Fruit fly (Drosophila melanogaster): ENCODE measurements around the gene caps.

caps gene

DNA sequence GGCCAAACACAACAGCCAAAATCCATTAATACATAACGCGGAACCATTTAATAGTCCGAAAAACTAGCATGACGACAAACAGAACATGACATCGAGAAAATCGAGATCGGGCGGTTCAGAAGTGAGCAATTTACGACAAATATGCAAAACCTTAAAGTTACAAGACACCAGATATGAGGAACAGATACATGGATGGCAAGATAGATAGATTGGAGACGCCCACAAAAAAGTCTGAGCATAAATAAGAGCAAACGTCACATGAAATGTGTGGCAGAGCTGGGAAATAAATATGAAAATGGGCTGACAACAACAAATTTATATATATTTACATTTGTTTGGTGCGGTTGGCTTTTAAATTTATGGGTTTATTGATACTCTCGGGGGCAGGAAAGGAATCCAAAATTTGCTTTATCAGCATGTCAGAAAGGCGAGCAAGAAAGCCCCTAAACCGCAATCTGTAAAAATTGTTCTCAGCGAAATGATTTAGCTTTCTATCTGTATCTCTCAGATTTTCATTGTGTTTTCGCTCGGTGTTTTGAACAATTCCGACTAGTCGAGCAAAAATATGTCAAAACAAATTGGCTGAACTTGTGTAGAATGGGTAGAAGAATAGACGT lies 5.3 kb downstream of the caps start:
- TF ChIP-seq tj (GFP tag; optimal IDR thresholded peaks at IDR 0.05) (peak; percentile 23), pad (GFP tag; optimal IDR thresholded peaks at IDR 0.05) (no peak)

DNA sequence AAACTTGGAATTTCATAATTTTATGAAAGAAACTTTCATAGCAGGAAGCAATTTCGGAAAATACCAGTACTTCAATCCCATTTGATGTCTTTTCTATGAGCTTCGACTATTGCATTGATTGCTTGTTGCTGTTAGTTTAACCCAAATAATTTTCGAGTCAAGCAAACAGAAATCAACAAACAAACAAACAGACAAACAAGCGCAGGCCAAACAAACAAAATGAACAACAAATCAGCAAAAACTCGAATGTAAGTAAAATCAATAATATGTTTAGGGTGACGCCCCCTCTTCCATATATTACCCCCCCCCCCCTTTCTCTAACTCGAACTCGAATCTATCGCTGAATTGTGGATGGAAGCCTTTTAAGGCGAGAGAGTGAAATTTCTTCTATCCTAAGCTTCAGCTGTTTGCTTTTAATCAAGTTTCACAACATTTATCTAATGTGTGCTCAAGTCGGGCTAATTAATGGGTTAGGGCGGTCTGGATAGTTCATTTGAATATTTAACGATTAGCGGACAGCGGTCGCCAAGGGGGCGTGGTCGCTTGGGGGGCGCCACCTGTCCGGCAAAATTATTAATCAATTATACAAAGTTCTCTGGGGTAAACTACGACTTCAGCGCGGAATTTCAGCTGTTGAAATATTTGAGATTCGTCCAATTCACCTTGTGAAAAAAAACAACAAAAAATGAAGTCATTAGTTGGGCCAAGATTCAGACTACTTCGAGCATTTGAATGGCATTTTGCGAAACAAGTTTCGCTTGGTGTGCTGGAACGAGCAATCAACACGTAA lies 7.2 kb downstream of the caps start:
- TF ChIP-seq cic (GFP tag; optimal IDR thresholded peaks at IDR 0.05) (no peak), CG7045 (GFP tag; optimal IDR thresholded peaks at IDR 0.05) (no peak), CG11617 (GFP tag; optimal IDR thresholded peaks at IDR 0.05) (no peak), bab1 (GFP tag; optimal IDR thresholded peaks at IDR 0.05) (no peak), CG7101 (tag; optimal IDR thresholded peaks at IDR 0.05) (no peak), CG12768 (GFP tag; optimal IDR thresholded peaks at IDR 0.05) (no peak), kay (GFP tag; ENCODE audit: borderline replicate concordance) (peak; percentile 16)

DNA sequence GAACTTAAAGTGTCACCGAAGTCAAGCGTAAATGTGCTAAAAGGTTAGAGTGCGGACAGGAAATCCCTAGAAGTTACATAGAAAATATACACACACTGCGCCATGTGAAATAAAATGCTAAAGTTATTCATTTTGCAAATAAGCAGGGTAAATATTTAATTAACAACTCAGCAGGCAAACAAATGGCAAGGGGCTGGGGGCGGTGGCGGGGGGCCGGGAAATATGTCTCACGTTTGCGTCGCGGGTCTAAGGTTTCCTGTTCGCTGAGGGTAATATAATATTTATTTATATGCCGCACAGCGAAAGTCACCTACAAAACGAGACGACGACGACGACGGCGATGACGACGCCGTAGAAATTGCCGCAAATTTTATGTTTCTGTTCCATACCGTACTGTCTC lies 8.2 kb downstream of the caps start:
- TF ChIP-seq pad (GFP tag; optimal IDR thresholded peaks at IDR 0.05) (peak; percentile 54), CG7101 (tag; optimal IDR thresholded peaks at IDR 0.05) (peak; percentile 78), CG11617 (GFP tag; optimal IDR thresholded peaks at IDR 0.05) (peak; percentile 75), cnc (optimal IDR thresholded peaks at IDR 0.05) (no peak), bab1 (GFP tag; optimal IDR thresholded peaks at IDR 0.05) (no peak), Clk (GFP tag; optimal IDR thresholded peaks at IDR 0.05) (peak; percentile 60), ovo (GFP tag; optimal IDR thresholded peaks at IDR 0.05) (peak; percentile 89), CG5204 (GFP tag; optimal IDR thresholded peaks at IDR 0.05) (peak; percentile 62), Crg-1 (GFP tag; optimal IDR thresholded peaks at IDR 0.05) (peak; percentile 85), toe (GFP tag; optimal IDR thresholded peaks at IDR 0.05) (peak; percentile 57), CG33017 (tag; optimal IDR thresholded peaks at IDR 0.05) (peak; percentile 56), kay (GFP tag; ENCODE audit: borderline replicate concordance) (peak; percentile 92), cic (GFP tag; optimal IDR thresholded peaks at IDR 0.05) (peak; percentile 52), tj (GFP tag; optimal IDR thresholded peaks at IDR 0.05) (peak; percentile 94), CG12768 (GFP tag; optimal IDR thresholded peaks at IDR 0.05) (peak; percentile 79), CG1620 (GFP tag; optimal IDR thresholded peaks at IDR 0.05) (peak; percentile 67), Mnt (GFP tag; optimal IDR thresholded peaks at IDR 0.05) (peak; percentile 50), CG14711 (tag; optimal IDR thresholded peaks at IDR 0.05) (peak; percentile 50), Hr96 (GFP tag; optimal IDR thresholded peaks at IDR 0.05) (peak; percentile 62), CG7045 (GFP tag; optimal IDR thresholded peaks at IDR 0.05) (peak; percentile 83)

DNA sequence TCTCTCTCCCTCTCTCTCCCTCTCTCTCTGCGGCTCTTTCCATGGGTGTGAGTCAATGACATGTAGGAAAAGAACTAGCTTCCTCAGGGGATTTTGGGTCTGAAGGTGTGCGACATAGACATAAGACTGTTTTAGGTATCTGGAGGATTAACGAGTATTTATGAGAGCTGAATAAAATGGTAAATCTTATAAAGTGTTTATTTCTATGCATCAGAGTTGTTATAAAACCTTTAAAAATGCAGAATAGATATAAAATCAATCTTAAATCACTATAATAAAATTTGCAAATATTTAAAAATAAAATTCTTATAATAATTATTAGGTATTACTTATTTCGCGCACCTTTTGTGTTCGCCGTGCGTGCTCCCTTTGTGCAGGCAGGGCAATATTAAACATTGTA lies 8.6 kb downstream of the caps start:
- TF ChIP-seq cic (GFP tag; optimal IDR thresholded peaks at IDR 0.05) (no peak), CG5204 (GFP tag; optimal IDR thresholded peaks at IDR 0.05) (no peak), kay (GFP tag; ENCODE audit: borderline replicate concordance) (no peak), bab1 (GFP tag; optimal IDR thresholded peaks at IDR 0.05) (peak; percentile 6)

DNA sequence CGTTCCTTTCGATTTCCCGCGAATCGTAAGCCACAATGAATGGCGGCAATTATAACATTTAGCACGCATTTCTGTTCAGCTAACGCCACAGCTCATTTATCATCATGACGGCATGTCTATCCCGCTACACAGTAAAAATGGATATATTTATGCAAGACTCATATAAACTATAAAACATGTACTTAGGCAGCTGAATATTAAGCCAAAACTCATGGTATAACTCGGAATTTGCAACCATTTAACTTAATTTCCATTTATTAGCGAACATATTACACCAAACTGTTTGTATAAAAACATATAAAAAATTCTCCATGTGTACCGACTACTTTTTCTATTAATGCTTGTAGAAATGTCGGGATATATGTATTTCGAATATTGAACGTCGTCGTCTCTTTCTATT lies 15.7 kb downstream of the caps start:
- TF ChIP-seq Mnt (GFP tag; optimal IDR thresholded peaks at IDR 0.05) (no peak), CG11617 (GFP tag; optimal IDR thresholded peaks at IDR 0.05) (no peak), CG14711 (tag; optimal IDR thresholded peaks at IDR 0.05) (no peak), CG5204 (GFP tag; optimal IDR thresholded peaks at IDR 0.05) (no peak), Clk (GFP tag; optimal IDR thresholded peaks at IDR 0.05) (no peak), tj (GFP tag; optimal IDR thresholded peaks at IDR 0.05) (no peak), CG7045 (GFP tag; optimal IDR thresholded peaks at IDR 0.05) (no peak), CG1620 (GFP tag; optimal IDR thresholded peaks at IDR 0.05) (no peak)

DNA sequence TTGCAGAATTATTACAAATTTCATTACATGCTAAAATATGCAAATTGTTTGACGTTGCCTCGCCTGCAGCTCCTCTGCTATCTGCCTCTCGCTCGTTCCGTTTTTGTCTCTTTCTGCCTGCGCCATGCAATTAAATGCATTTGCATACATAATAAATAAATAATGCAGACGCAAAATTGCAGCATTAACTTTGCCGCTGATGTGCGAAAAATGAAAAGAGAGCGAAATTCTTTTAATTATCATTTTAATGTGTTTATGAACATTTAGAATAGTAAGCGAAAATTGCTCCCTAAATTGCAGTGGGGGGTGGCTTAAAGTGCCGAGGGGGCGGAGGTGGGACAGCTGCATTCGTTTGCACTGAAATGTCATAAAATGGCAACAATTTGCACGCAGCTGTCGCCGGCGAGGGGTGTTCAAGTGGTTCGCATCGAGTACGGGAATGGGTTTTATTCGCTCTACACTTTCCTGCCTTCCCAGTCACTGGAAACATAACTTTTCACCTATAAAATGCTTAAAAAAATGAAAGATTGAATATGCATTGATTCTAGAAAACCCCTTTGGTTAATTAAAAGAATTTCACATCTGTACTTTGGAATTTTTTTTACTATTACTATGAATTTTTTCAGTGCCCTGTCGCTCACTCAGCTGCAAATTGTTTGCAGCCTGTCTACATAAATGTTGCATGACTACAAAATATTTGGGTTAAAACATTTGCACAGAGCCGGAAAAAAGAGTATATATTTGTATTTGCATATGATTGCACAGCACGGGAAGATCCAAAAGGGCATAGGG lies 18.0 kb downstream of the caps start:
- TF ChIP-seq cnc (optimal IDR thresholded peaks at IDR 0.05) (no peak), tj (GFP tag; optimal IDR thresholded peaks at IDR 0.05) (peak; percentile 94)

DNA sequence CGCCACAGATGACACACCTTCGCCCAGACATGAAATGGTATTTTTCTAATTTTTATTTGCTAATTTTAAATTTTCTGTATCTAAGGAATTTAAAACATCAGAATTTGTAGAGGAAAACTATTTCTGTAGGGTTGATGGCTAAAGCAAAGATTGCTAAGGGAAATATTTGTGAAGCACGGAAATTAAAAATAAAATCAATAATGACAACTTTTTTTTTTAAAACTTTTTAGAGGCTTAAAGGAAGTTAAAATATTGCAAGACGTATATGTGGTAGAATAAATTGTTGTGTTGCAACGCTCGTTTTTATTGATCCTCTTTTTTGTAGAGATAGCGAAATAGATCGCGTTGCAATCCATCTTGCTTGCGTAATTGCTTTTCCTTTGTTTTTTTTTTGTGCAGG lies 20.1 kb downstream of the caps start, which contains the start of gene CG32119:
CG32119 (minus strand) TSS at position 101 of the 400 bp plus-strand sequence.
- TF ChIP-seq Mnt (GFP tag; optimal IDR thresholded peaks at IDR 0.05) (no peak), CG11617 (GFP tag; optimal IDR thresholded peaks at IDR 0.05) (no peak), CG14711 (tag; optimal IDR thresholded peaks at IDR 0.05) (no peak), bab1 (GFP tag; optimal IDR thresholded peaks at IDR 0.05) (no peak), CG7101 (tag; optimal IDR thresholded peaks at IDR 0.05) (no peak), CG5204 (GFP tag; optimal IDR thresholded peaks at IDR 0.05) (no peak), Crg-1 (GFP tag; optimal IDR thresholded peaks at IDR 0.05) (no peak), pad (GFP tag; optimal IDR thresholded peaks at IDR 0.05) (no peak), Clk (GFP tag; optimal IDR thresholded peaks at IDR 0.05) (no peak), cnc (optimal IDR thresholded peaks at IDR 0.05) (no peak)
